Fruit fly (Drosophila melanogaster): ENCODE results near the gene CG5062.

The CG5062 gene

DNA sequence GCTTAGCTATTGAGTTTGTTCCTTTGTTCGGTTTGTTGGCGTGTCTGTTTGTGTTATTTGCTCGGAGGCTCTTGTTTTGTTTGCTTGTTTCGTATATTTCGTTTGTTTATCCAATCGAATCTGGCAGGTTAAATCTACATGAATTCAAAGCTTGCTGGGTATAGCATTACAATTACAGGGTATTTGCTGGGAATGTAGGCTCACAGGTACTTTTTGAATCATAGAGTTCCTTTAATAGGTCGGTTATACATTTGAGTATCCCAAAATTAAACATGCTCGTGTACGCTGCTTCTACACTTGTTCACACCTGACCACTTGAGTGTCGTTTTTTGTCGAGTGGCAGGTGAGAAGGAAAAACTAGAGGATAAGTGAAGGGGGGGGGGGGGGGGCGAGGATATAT is at the start of gene CG5062:
TSS of gene CG5062 (minus strand) at position 101 of the 400 bp plus-strand sequence.
- TF ChIP-seq CG7101 (tag; optimal IDR thresholded peaks at IDR 0.05) = no peak

DNA sequence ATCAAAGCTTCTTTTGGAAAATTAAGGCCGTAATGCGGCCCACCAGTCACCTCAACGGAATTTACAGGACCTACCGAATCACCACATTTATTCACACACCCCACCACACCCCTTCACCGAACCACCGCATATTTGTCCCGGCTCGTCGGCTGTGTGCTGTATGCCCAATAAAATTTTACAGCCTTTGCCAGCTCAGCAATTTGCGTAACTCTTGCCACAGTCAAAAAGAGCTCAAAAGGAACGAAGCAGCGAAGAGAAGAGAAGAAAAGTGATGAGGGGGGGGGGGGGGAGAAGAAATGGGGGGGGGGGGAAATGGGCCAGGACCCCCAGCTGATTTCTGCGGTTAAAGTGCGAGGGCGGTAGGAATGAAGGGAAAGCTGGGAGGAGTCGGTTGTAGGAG is 24.0 kb upstream of the CG5062 start:
- no peak for TF ChIP-seq Mnt (GFP tag; optimal IDR thresholded peaks at IDR 0.05)
- no peak for TF ChIP-seq CG1620 (GFP tag; optimal IDR thresholded peaks at IDR 0.05)
- TF ChIP-seq ovo (GFP tag; optimal IDR thresholded peaks at IDR 0.05) = no peak
- no peak for TF ChIP-seq cnc (optimal IDR thresholded peaks at IDR 0.05)
- TF ChIP-seq CG5204 (GFP tag; optimal IDR thresholded peaks at IDR 0.05) = no peak
- TF ChIP-seq CG7045 (GFP tag; optimal IDR thresholded peaks at IDR 0.05) = no peak
- TF ChIP-seq CG12768 (GFP tag; optimal IDR thresholded peaks at IDR 0.05) = no peak
- no peak for TF ChIP-seq cic (GFP tag; optimal IDR thresholded peaks at IDR 0.05)
- TF ChIP-seq Crg-1 (GFP tag; optimal IDR thresholded peaks at IDR 0.05) = no peak
- TF ChIP-seq CG11617 (GFP tag; optimal IDR thresholded peaks at IDR 0.05) = no peak

DNA sequence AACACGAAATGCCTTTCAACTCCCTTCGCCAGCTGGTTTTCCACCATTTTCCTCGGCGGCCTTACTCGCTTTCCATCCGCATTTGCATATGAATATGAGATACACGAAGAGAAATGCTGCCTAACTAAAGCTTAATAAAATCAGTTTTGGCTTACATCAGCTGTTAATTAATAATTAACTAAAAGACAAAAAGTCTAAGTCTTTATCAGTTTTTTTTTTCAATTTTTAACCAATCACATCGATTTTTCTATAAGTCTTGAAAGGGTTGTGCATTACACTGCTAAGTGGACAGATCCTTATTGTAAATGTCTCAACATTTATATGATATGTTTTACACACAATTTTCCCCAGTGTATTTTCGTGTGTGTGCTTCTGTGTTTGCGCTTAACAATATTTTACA is 21.5 kb upstream of the CG5062 start:
- TF ChIP-seq CG5204 (GFP tag; optimal IDR thresholded peaks at IDR 0.05) (no peak), bab1 (GFP tag; optimal IDR thresholded peaks at IDR 0.05) (no peak), Crg-1 (GFP tag; optimal IDR thresholded peaks at IDR 0.05) (no peak), CG33017 (tag; optimal IDR thresholded peaks at IDR 0.05) (no peak), Hr96 (GFP tag; optimal IDR thresholded peaks at IDR 0.05) (no peak), Clk (GFP tag; optimal IDR thresholded peaks at IDR 0.05) (no peak), kay (GFP tag; ENCODE audit: borderline replicate concordance) (no peak), Mnt (GFP tag; optimal IDR thresholded peaks at IDR 0.05) (no peak), CG11617 (GFP tag; optimal IDR thresholded peaks at IDR 0.05) (no peak), CG7101 (tag; optimal IDR thresholded peaks at IDR 0.05) (no peak), toe (GFP tag; optimal IDR thresholded peaks at IDR 0.05) (no peak), CG7045 (GFP tag; optimal IDR thresholded peaks at IDR 0.05) (no peak), CG12768 (GFP tag; optimal IDR thresholded peaks at IDR 0.05) (no peak), CG14711 (tag; optimal IDR thresholded peaks at IDR 0.05) (no peak), pad (GFP tag; optimal IDR thresholded peaks at IDR 0.05) (no peak), cnc (optimal IDR thresholded peaks at IDR 0.05) (no peak), CG1620 (GFP tag; optimal IDR thresholded peaks at IDR 0.05) (no peak), cic (GFP tag; optimal IDR thresholded peaks at IDR 0.05) (no peak), tj (GFP tag; optimal IDR thresholded peaks at IDR 0.05) (no peak), ovo (GFP tag; optimal IDR thresholded peaks at IDR 0.05) (no peak)

DNA sequence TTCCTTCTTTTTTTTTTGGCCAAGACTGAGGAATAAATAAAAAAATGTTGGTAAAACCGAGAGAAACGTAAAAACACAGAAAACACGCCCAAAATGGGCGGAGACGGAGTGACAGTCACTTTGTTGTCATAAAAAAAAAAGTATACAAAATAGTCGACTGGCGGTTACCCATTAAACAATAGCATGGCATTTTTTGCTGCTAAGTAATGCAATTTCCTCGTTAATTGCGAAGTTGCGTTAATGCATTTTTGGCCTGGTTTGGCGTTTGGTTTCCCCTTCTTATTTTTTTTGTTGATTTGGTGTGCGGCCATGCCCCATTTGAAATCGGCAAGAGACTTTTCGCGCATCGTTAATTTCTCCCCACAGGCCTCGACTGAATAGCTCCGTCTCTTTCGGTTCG is 7.1 kb upstream of the CG5062 start:
- TF ChIP-seq CG33017 (tag; optimal IDR thresholded peaks at IDR 0.05) (no peak), bab1 (GFP tag; optimal IDR thresholded peaks at IDR 0.05) (no peak), cnc (optimal IDR thresholded peaks at IDR 0.05) (no peak), CG5204 (GFP tag; optimal IDR thresholded peaks at IDR 0.05) (no peak), tj (GFP tag; optimal IDR thresholded peaks at IDR 0.05) (no peak), CG7045 (GFP tag; optimal IDR thresholded peaks at IDR 0.05) (no peak), kay (GFP tag; ENCODE audit: borderline replicate concordance) (no peak), Crg-1 (GFP tag; optimal IDR thresholded peaks at IDR 0.05) (no peak), Mnt (GFP tag; optimal IDR thresholded peaks at IDR 0.05) (no peak), CG12768 (GFP tag; optimal IDR thresholded peaks at IDR 0.05) (no peak), CG1620 (GFP tag; optimal IDR thresholded peaks at IDR 0.05) (no peak), cic (GFP tag; optimal IDR thresholded peaks at IDR 0.05) (no peak), ovo (GFP tag; optimal IDR thresholded peaks at IDR 0.05) (no peak), CG11617 (GFP tag; optimal IDR thresholded peaks at IDR 0.05) (no peak), Hr96 (GFP tag; optimal IDR thresholded peaks at IDR 0.05) (no peak)

DNA sequence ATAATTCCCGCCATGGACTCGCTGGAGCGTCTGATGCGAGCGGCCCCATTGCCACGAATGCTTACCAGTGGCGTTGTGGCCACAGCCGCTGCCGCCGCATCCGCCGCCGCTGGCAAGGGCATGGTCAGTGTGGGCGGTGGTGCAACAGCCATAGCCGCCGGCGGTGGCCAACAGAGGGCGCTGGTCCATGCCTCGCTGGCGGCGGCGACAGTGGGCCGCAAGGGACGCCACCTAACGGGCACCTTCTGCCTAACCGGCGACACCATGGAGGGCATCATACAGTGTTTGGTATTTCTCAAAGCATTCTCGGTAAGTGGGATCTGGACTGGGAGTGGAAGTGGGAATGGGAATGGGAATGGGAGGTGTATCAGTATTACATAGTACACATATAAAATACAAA is 5.0 kb upstream of the CG5062 start:
- TF ChIP-seq bab1 (GFP tag; optimal IDR thresholded peaks at IDR 0.05) (no peak), cic (GFP tag; optimal IDR thresholded peaks at IDR 0.05) (no peak), toe (GFP tag; optimal IDR thresholded peaks at IDR 0.05) (no peak), CG7045 (GFP tag; optimal IDR thresholded peaks at IDR 0.05) (no peak), tj (GFP tag; optimal IDR thresholded peaks at IDR 0.05) (no peak), CG33017 (tag; optimal IDR thresholded peaks at IDR 0.05) (no peak), CG1620 (GFP tag; optimal IDR thresholded peaks at IDR 0.05) (no peak), Mnt (GFP tag; optimal IDR thresholded peaks at IDR 0.05) (no peak), ovo (GFP tag; optimal IDR thresholded peaks at IDR 0.05) (no peak)

DNA sequence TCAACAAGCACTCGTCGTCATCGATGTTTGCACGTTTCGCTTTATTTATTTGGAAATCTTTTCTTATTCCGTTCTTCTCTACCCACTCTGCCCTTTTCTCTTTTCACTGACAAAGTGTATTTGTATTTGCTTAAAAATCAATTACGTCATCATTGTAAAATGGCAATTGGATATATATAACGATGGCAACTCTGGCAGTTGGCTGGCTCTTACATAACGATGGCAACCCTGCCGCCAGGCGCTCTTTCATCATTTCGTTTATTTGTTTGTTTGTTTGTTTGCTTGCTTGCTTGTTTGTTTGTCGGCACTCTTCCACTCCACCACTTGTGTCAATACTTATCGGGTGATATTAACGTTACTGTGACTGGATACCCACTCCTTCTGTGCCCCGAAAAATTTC is 14.0 kb downstream of the CG5062 start:
- TF ChIP-seq cic (GFP tag; optimal IDR thresholded peaks at IDR 0.05) (no peak), CG33017 (tag; optimal IDR thresholded peaks at IDR 0.05) (no peak), CG11617 (GFP tag; optimal IDR thresholded peaks at IDR 0.05) (no peak), bab1 (GFP tag; optimal IDR thresholded peaks at IDR 0.05) (no peak), CG1620 (GFP tag; optimal IDR thresholded peaks at IDR 0.05) (no peak), cnc (optimal IDR thresholded peaks at IDR 0.05) (no peak), Mnt (GFP tag; optimal IDR thresholded peaks at IDR 0.05) (no peak), Clk (GFP tag; optimal IDR thresholded peaks at IDR 0.05) (no peak), toe (GFP tag; optimal IDR thresholded peaks at IDR 0.05) (no peak), CG12768 (GFP tag; optimal IDR thresholded peaks at IDR 0.05) (no peak), Hr96 (GFP tag; optimal IDR thresholded peaks at IDR 0.05) (no peak), CG7101 (tag; optimal IDR thresholded peaks at IDR 0.05) (no peak), Crg-1 (GFP tag; optimal IDR thresholded peaks at IDR 0.05) (no peak), pad (GFP tag; optimal IDR thresholded peaks at IDR 0.05) (no peak), CG7045 (GFP tag; optimal IDR thresholded peaks at IDR 0.05) (no peak), ovo (GFP tag; optimal IDR thresholded peaks at IDR 0.05) (no peak), CG5204 (GFP tag; optimal IDR thresholded peaks at IDR 0.05) (no peak), tj (GFP tag; optimal IDR thresholded peaks at IDR 0.05) (no peak), kay (GFP tag; ENCODE audit: borderline replicate concordance) (no peak), CG14711 (tag; optimal IDR thresholded peaks at IDR 0.05) (no peak)

DNA sequence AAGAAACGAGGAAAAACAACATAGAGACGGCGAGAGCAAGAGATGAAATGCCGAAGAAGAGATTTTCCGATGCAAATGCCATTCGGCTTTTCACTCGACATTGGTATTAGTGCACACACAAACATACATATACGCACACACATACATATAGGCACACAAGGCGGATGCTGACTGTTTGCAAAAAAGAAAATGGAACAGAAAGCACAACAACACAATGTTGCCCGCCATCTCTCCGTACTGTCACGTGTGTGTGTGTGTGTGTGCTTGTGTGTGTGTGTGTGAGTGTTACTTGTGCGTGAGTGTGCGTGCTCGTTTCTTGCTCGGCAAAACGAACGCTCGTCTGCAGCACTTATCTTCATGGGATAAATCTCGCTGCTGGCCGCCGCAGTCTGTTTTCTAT is 17.2 kb downstream of the CG5062 start:
- TF ChIP-seq kay (GFP tag; ENCODE audit: borderline replicate concordance) = peak; percentile 15
- TF ChIP-seq CG7045 (GFP tag; optimal IDR thresholded peaks at IDR 0.05) = no peak

Data from whole organism, adult.